In the genomic region with DNA sequence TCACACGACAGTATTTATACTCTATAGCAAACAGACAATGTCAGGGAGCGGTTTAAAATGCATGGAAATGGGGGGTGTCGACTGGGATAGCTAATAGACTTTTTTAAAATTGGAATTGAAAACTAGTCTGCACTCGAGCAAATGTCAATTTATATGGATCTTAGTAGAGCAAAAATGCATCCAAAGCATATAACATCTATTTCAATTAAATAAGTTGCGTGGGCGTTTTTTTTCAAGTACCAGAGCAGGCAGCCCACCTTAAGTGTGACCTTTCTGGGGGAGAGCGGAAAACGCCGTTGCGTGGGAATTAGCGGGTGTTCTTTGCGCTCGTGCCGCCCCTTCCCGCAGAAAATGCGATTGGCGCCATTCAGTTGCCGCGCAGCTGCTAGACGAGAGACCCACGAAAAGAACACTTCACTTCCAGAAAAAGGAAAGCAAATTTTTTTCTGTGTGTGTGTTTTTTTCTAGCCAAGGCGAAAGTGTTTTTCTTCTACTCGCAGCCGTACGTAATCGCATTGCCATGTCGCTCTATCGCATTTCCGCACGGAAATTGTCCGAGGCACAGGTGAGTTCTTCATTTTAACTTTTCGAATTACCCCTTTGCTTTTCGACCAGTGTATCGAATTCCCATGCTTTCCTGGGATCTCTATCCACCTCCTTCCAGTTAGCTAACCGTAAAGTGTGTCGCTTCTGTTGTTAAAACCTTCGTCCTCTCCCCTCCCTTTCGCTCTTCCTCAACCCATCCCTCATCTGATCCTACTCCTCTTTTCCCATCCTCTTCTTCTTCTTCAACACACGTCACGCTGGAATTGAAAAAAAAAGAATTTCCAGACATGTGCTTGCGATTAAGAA, we compare ENCODE assay signal across 4 fruit fly cellular contexts.
A peak's percentile ranks its signal among the peaks of the same experiment; 100 is the strongest.
TF ChIP-seq lines count a peak whose summit lies in the region.

No protein-coding gene starts in this region.

TF ChIP-seq in whole organism, adult, 20 proteins besides CTCF, POLR2A, EP300 and RAD21 (continued from another document):
- TF ChIP-seq toe (GFP tag; optimal IDR thresholded peaks at IDR 0.05; lab: Kevin White, UChicago): no peak

TF ChIP-seq in whole organism, embryonic, 481 proteins besides CTCF, POLR2A, EP300 and RAD21 (continued from another document and continues in another):
- TF ChIP-seq knrl (GFP tag; IDR thresholded peaks at IDR 0.05; lab: Robert Waterston, UW; ENCODE audit: partially characterized antibody) (peak; percentile 34; the same call in 1 of the 3 replicates), B-H2 (GFP tag; optimal IDR thresholded peaks at IDR 0.05; lab: Kevin White, UChicago) (no peak), Doc3 (GFP tag; IDR thresholded peaks at IDR 0.05; lab: Robert Waterston, UW; ENCODE audit: partially characterized antibody) (no peak), NfI (GFP tag; optimal IDR thresholded peaks at IDR 0.05; lab: Kevin White, UChicago) (peak; percentile 23), repo (GFP tag; optimal IDR thresholded peaks at IDR 0.05; lab: Kevin White, UChicago) (peak; percentile 13), HHEX (GFP tag; optimal IDR thresholded peaks at IDR 0.05; lab: Kevin White, UChicago) (peak; percentile 51), chinmo (GFP tag; IDR thresholded peaks at IDR 0.05; lab: Robert Waterston, UW; ENCODE audit: partially characterized antibody) (0 out of 4 replicates have a peak, but pooled peaks have one; percentile 65), bigmax (GFP tag; optimal IDR thresholded peaks at IDR 0.05; lab: Kevin White, UChicago) (no peak), Dip3 (GFP tag; optimal IDR thresholded peaks at IDR 0.05; lab: Kevin White, UChicago) (no peak), Dbx (GFP tag; IDR thresholded peaks at IDR 0.05; lab: Robert Waterston, UW) (peak; percentile 58; the same call in 2 of the 3 replicates), CG9932 (GFP tag; IDR thresholded peaks at IDR 0.05; lab: Robert Waterston, UW) (no peak), CG9876 (GFP tag; optimal IDR thresholded peaks at IDR 0.05; lab: Kevin White, UChicago) (no peak), CG8765 (GFP tag; IDR thresholded peaks at IDR 0.05; lab: Robert Waterston, UW) (no peak), ro (GFP tag; IDR thresholded peaks at IDR 0.05; lab: Robert Waterston, UW) (no peak), YL-1 (GFP tag; optimal IDR thresholded peaks at IDR 0.05; lab: Kevin White, UChicago) (peak; percentile 32), CG11695 (GFP tag; IDR thresholded peaks at IDR 0.05; lab: Robert Waterston, UW) (0 out of 3 replicates have a peak, but pooled peaks have one; percentile 7), E2f2 (GFP tag; IDR thresholded peaks at IDR 0.05; lab: Robert Waterston, UW) (peak; percentile 89), CG7357 (GFP tag; IDR thresholded peaks at IDR 0.05; lab: Robert Waterston, UW) (no peak), zf30C (GFP tag; optimal IDR thresholded peaks at IDR 0.05; lab: Kevin White, UChicago) (peak; percentile 93), CG42726 (GFP tag; IDR thresholded peaks at IDR 0.05; lab: Robert Waterston, UW; ENCODE audit: partially characterized antibody) (peak; percentile 25; the same call in 1 of the 2 replicates), C15 (GFP tag; IDR thresholded peaks at IDR 0.05; lab: Robert Waterston, UW) (0 out of 3 replicates have a peak, but pooled peaks have one; percentile 26), Poxn (GFP tag; IDR thresholded peaks at IDR 0.05; lab: Robert Waterston, UW) (no peak), CG14710 (tag; optimal IDR thresholded peaks at IDR 0.05; lab: Kevin White, UChicago) (peak; percentile 64), bbx (GFP tag; IDR thresholded peaks at IDR 0.05; lab: Robert Waterston, UW; ENCODE audit: partially characterized antibody) (peak; percentile 43; the same call in 1 of the 2 replicates), CG10979 (tag; optimal IDR thresholded peaks at IDR 0.05; lab: Kevin White, UChicago) (no peak), CG31224 (GFP tag; IDR thresholded peaks at IDR 0.05; lab: Robert Waterston, UW) (no peak), Dp (GFP tag; optimal IDR thresholded peaks at IDR 0.05; lab: Kevin White, UChicago) (peak; percentile 83), emc (GFP tag; optimal IDR thresholded peaks at IDR 0.05; lab: Kevin White, UChicago) (no peak), chm (GFP tag; IDR thresholded peaks at IDR 0.05; lab: Robert Waterston, UW) (peak; percentile 57; the same call in 1 of the 2 replicates), Optix (GFP tag; IDR thresholded peaks at IDR 0.05; lab: Robert Waterston, UW) (peak; percentile 36; the same call in 1 of the 3 replicates), fu2 (GFP tag; optimal IDR thresholded peaks at IDR 0.05; lab: Kevin White, UChicago) (no peak), caup (GFP tag; optimal IDR thresholded peaks at IDR 0.05; lab: Kevin White, UChicago; ENCODE audit: severe bottlenecking) (peak; percentile 46), CG3995 (GFP tag; optimal IDR thresholded peaks at IDR 0.05; lab: Kevin White, UChicago) (peak; percentile 71), CG2712 (tag; optimal IDR thresholded peaks at IDR 0.05; lab: Kevin White, UChicago) (no peak), Abd-B (GFP tag; optimal IDR thresholded peaks at IDR 0.05; lab: Kevin White, UChicago) (peak; percentile 3), CG4820 (GFP tag; optimal IDR thresholded peaks at IDR 0.05; lab: Kevin White, UChicago) (no peak), slbo (GFP tag; IDR thresholded peaks at IDR 0.05; lab: Robert Waterston, UW) (peak; percentile 40; the same call in 1 of the 2 replicates)

TF ChIP-seq in whole organism, prepupa, 60 proteins besides CTCF, POLR2A, EP300 and RAD21 (continued from another document):
- no peak for TF ChIP-seq cyc (GFP tag; optimal IDR thresholded peaks at IDR 0.05; lab: Kevin White, UChicago)
- TF ChIP-seq CG8319 (GFP tag; optimal IDR thresholded peaks at IDR 0.05; lab: Kevin White, UChicago): no peak
- TF ChIP-seq CG8632 (GFP tag; optimal IDR thresholded peaks at IDR 0.05; lab: Kevin White, UChicago): no peak
- TF ChIP-seq Sox14 (GFP tag; optimal IDR thresholded peaks at IDR 0.05; lab: Kevin White, UChicago): no peak
- TF ChIP-seq CG6163 (GFP tag; IDR thresholded peaks at IDR 0.05; lab: Robert Waterston, UW): peak; percentile 57; the same call in 1 of the 3 replicates
- 0 out of 2 replicates have a peak, but pooled peaks have one; percentile 20 for TF ChIP-seq CG15336 (GFP tag; IDR thresholded peaks at IDR 0.05; lab: Robert Waterston, UW)
- TF ChIP-seq pdm3 (GFP tag; optimal IDR thresholded peaks at IDR 0.05; lab: Kevin White, UChicago): peak; percentile 3
- no peak for TF ChIP-seq topi (GFP tag; optimal IDR thresholded peaks at IDR 0.05; lab: Kevin White, UChicago)
- no peak for TF ChIP-seq CG3032 (tag; optimal IDR thresholded peaks at IDR 0.05; lab: Kevin White, UChicago)
- no peak for TF ChIP-seq CG6808 (GFP tag; optimal IDR thresholded peaks at IDR 0.05; lab: Kevin White, UChicago)
- TF ChIP-seq CG11902 (GFP tag; optimal IDR thresholded peaks at IDR 0.05; lab: Kevin White, UChicago): no peak
- no peak for TF ChIP-seq Ets21C (GFP tag; optimal IDR thresholded peaks at IDR 0.05; lab: Kevin White, UChicago)
- TF ChIP-seq CG34406 (GFP tag; optimal IDR thresholded peaks at IDR 0.05; lab: Kevin White, UChicago): no peak
- TF ChIP-seq net (GFP tag; optimal IDR thresholded peaks at IDR 0.05; lab: Kevin White, UChicago): no peak
- TF ChIP-seq Hr4 (GFP tag; optimal IDR thresholded peaks at IDR 0.05; lab: Kevin White, UChicago): no peak
- no peak for TF ChIP-seq CG31627 (GFP tag; optimal IDR thresholded peaks at IDR 0.05; lab: Kevin White, UChicago)
- no peak for TF ChIP-seq CG16779 (tag; optimal IDR thresholded peaks at IDR 0.05; lab: Kevin White, UChicago)
- peak; percentile 12 for TF ChIP-seq esn (GFP tag; optimal IDR thresholded peaks at IDR 0.05; lab: Kevin White, UChicago)
- no peak for TF ChIP-seq CG11762 (GFP tag; optimal IDR thresholded peaks at IDR 0.05; lab: Kevin White, UChicago; ENCODE audit: insufficient read depth)
- TF ChIP-seq ss (GFP tag; optimal IDR thresholded peaks at IDR 0.05; lab: Kevin White, UChicago): no peak
- no peak for TF ChIP-seq fkh (GFP tag; optimal IDR thresholded peaks at IDR 0.05; lab: Kevin White, UChicago)
- TF ChIP-seq vri (GFP tag; optimal IDR thresholded peaks at IDR 0.05; lab: Kevin White, UChicago): peak; percentile 53
- TF ChIP-seq Hr39 (GFP tag; optimal IDR thresholded peaks at IDR 0.05; lab: Kevin White, UChicago): no peak
- TF ChIP-seq CG1621 (tag; optimal IDR thresholded peaks at IDR 0.05; lab: Kevin White, UChicago): no peak
- TF ChIP-seq CG32006 (GFP tag; optimal IDR thresholded peaks at IDR 0.05; lab: Kevin White, UChicago): peak; percentile 33
- TF ChIP-seq Eip78C (GFP tag; lab: Kevin White, UChicago): peak; percentile 81
- TF ChIP-seq CG8119 (GFP tag; IDR thresholded peaks at IDR 0.05; lab: Robert Waterston, UW): no peak; the same call in 2 of the 3 replicates
- TF ChIP-seq Blimp-1 (GFP tag; optimal IDR thresholded peaks at IDR 0.05; lab: Kevin White, UChicago): no peak
- no peak for TF ChIP-seq Hr38 (GFP tag; optimal IDR thresholded peaks at IDR 0.05; lab: Kevin White, UChicago)
- TF ChIP-seq Sox102F (GFP tag; optimal IDR thresholded peaks at IDR 0.05; lab: Kevin White, UChicago): peak; percentile 35
- no peak for TF ChIP-seq CG9139 (GFP tag; optimal IDR thresholded peaks at IDR 0.05; lab: Kevin White, UChicago)
- 0 out of 3 replicates have a peak, but pooled peaks have one; percentile 33 for TF ChIP-seq eg (GFP tag; IDR thresholded peaks at IDR 0.05; lab: Robert Waterston, UW)
- no peak for TF ChIP-seq lz (GFP tag; optimal IDR thresholded peaks at IDR 0.05; lab: Kevin White, UChicago)
- no peak for TF ChIP-seq Eip93F (GFP tag; optimal IDR thresholded peaks at IDR 0.05; lab: Kevin White, UChicago)
- no peak for TF ChIP-seq CG10669 (GFP tag; optimal IDR thresholded peaks at IDR 0.05; lab: Kevin White, UChicago)
- no peak for TF ChIP-seq Sox15 (GFP tag; optimal IDR thresholded peaks at IDR 0.05; lab: Kevin White, UChicago)
- TF ChIP-seq Eip75B (GFP tag; optimal IDR thresholded peaks at IDR 0.05; lab: Kevin White, UChicago): peak; percentile 21
- TF ChIP-seq Lpt (GFP tag; optimal IDR thresholded peaks at IDR 0.05; lab: Kevin White, UChicago): peak; percentile 12
- no peak for TF ChIP-seq Gug (GFP tag; IDR thresholded peaks at IDR 0.05; lab: Robert Waterston, UW)
- TF ChIP-seq achi (GFP tag; optimal IDR thresholded peaks at IDR 0.05; lab: Kevin White, UChicago): peak; percentile 6
- no peak for TF ChIP-seq CG4318 (GFP tag; optimal IDR thresholded peaks at IDR 0.05; lab: Kevin White, UChicago)
- peak; percentile 32 for TF ChIP-seq Smox (GFP tag; optimal IDR thresholded peaks at IDR 0.05; lab: Kevin White, UChicago)

TF ChIP-seq in whole organism, wandering third instar larva, 38 proteins besides CTCF, POLR2A, EP300 and RAD21 (continued from another document):
- no peak for TF ChIP-seq dsf (GFP tag; optimal IDR thresholded peaks at IDR 0.05; lab: Kevin White, UChicago; ENCODE audit: borderline replicate concordance)
- no peak for TF ChIP-seq Dfd (GFP tag; optimal IDR thresholded peaks at IDR 0.05; lab: Kevin White, UChicago)
- TF ChIP-seq ey (GFP tag; optimal IDR thresholded peaks at IDR 0.05; lab: Kevin White, UChicago): no peak
- TF ChIP-seq dmrt93B (GFP tag; optimal IDR thresholded peaks at IDR 0.05; lab: Kevin White, UChicago): no peak
- TF ChIP-seq N (GFP tag; optimal IDR thresholded peaks at IDR 0.05; lab: Kevin White, UChicago): no peak
- no peak for TF ChIP-seq CrebA (GFP tag; optimal IDR thresholded peaks at IDR 0.05; lab: Kevin White, UChicago; ENCODE audit: borderline replicate concordance)
- peak; percentile 39 for TF ChIP-seq OdsH (GFP tag; optimal IDR thresholded peaks at IDR 0.05; lab: Kevin White, UChicago)
- no peak for TF ChIP-seq jim (GFP tag; optimal IDR thresholded peaks at IDR 0.05; lab: Kevin White, UChicago)
- TF ChIP-seq Mio (GFP tag; optimal IDR thresholded peaks at IDR 0.05; lab: Kevin White, UChicago): no peak
- TF ChIP-seq Rel (GFP tag; optimal IDR thresholded peaks at IDR 0.05; lab: Kevin White, UChicago): no peak
- TF ChIP-seq Rel (tag; optimal IDR thresholded peaks at IDR 0.05; lab: Kevin White, UChicago): peak; percentile 28
- no peak for TF ChIP-seq tai (GFP tag; optimal IDR thresholded peaks at IDR 0.05; lab: Kevin White, UChicago)
